Worm (Caenorhabditis elegans): ENCODE data around the gene W10D9.3.

W10D9.3 gene

DNA sequence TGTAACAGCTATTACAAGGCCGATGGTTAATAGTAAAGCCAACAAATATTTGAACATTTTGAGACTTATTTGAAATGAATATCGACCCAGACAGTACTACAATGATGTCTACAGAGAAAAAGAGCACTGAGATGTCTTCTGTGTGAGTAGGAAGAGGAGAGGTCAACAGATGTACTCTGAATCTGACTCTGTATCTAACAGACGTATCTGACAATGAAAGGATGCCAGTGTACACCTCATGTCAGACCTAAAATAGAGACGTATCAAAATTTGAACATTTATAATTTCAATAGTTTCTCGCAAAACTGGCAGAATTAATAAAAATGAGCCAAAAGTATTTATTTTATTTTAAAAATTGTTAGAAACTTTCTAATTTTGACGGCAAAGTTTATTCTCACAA lies 37.6 kb downstream of the W10D9.3 start, which contains the start of gene C24H12.8:
TSS of gene C24H12.8 (minus strand) at position 101 of the 400 bp plus-strand sequence.
- TF ChIP-seq syd-9 (tag; optimal IDR thresholded peaks at IDR 0.05) (no peak), unc-86 (tag; optimal IDR thresholded peaks at IDR 0.05) (no peak), tbx-2 (tag; optimal IDR thresholded peaks at IDR 0.05) (no peak), tbx-7 (tag; optimal IDR thresholded peaks at IDR 0.05) (no peak), zip-5 (tag; optimal IDR thresholded peaks at IDR 0.05) (no peak), hlh-6 (tag; optimal IDR thresholded peaks at IDR 0.05) (no peak), pha-4 (tag; optimal IDR thresholded peaks at IDR 0.05) (no peak), ceh-34 (tag; optimal IDR thresholded peaks at IDR 0.05) (no peak), fax-1 (tag; optimal IDR thresholded peaks at IDR 0.05) (no peak), K02D7.2 (tag; optimal IDR thresholded peaks at IDR 0.05) (no peak), sox-4 (tag; optimal IDR thresholded peaks at IDR 0.05) (no peak), K09A11.1 (tag; optimal IDR thresholded peaks at IDR 0.05; ENCODE audit: insufficient read depth) (no peak), nhr-11 (tag; optimal IDR thresholded peaks at IDR 0.05) (no peak), ceh-31 (tag; optimal IDR thresholded peaks at IDR 0.05) (no peak), npax-4 (tag; optimal IDR thresholded peaks at IDR 0.05) (no peak), ttx-3 (tag; optimal IDR thresholded peaks at IDR 0.05) (no peak), ceh-30 (tag; optimal IDR thresholded peaks at IDR 0.05) (no peak), sox-2 (GFP tag; IDR thresholded peaks at IDR 0.05) (no peak), C08G9.2 (tag; optimal IDR thresholded peaks at IDR 0.05) (no peak)

DNA sequence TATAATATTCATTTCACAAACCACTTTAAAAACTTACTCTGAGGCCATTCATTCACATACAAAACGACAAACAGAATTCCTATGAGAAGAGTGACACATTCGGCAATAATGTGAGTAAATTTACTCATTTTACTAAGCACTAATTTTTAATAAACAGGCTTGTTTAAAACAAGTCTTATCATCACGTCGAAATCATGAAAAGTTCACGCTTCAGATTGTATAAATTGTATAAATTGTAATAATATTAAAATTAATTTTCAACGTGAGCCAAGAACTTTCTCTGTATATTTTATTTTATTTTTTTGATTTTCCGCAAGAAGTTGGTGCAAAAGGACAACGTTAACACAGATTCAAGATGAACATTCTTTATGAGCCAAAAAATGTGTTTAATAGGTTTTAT lies 42.0 kb downstream of the W10D9.3 start, which contains the start of gene C24H12.6:
TSS of gene C24H12.6 (minus strand) at position 101 of the 400 bp plus-strand sequence.
- TF ChIP-seq ceh-6 (GFP tag; optimal IDR thresholded peaks at IDR 0.05) (no peak), pha-2 (tag; optimal IDR thresholded peaks at IDR 0.05) (no peak), ref-2 (tag; optimal IDR thresholded peaks at IDR 0.05) (no peak), ahr-1 (tag; optimal IDR thresholded peaks at IDR 0.05) (no peak), lin-11 (tag; optimal IDR thresholded peaks at IDR 0.05) (no peak), ttx-3 (tag; optimal IDR thresholded peaks at IDR 0.05) (no peak), pat-9 (tag; optimal IDR thresholded peaks at IDR 0.05) (no peak), ceh-31 (tag; optimal IDR thresholded peaks at IDR 0.05) (no peak), K02D7.2 (tag; optimal IDR thresholded peaks at IDR 0.05) (no peak), C08G9.2 (tag; optimal IDR thresholded peaks at IDR 0.05) (no peak), ceh-30 (tag; optimal IDR thresholded peaks at IDR 0.05) (no peak)

DNA sequence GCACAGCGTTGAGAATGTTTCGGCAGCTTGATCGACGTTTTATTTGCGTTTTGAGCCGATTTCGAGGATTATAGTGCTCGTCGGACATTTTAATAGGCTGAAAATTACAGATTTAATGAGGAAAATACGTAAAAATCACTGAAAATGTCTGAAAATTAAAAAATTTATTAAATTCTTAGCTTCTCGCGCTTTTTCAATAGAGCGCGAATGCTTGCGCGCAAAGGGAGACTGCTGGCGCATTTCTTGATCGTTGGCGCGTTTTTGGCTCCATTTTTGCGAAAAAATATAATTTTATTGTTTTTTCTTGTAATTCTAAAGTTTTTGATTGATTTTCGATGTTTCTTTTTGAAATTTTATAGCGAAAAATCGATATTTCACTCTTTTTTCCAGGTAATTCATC lies 49.9 kb downstream of the W10D9.3 start, which contains the start of the genes dnsn-1 and C24H12.4:
TSS of gene dnsn-1 (minus strand) at position 101 of the 400 bp plus-strand sequence.
TSS of gene C24H12.4 (plus strand) at position 391 of the 400 bp plus-strand sequence.
- TF ChIP-seq unc-55 (GFP tag; optimal IDR thresholded peaks at IDR 0.05) (peak; percentile 71), nfya-1 (tag; optimal IDR thresholded peaks at IDR 0.05) (peak; percentile 78), fkh-10 (GFP tag; optimal IDR thresholded peaks at IDR 0.05) (no peak), lim-6 (tag; optimal IDR thresholded peaks at IDR 0.05) (no peak), unc-86 (tag; optimal IDR thresholded peaks at IDR 0.05) (no peak), lin-11 (tag; optimal IDR thresholded peaks at IDR 0.05) (no peak), madf-2 (tag; optimal IDR thresholded peaks at IDR 0.05) (no peak), sox-4 (tag; optimal IDR thresholded peaks at IDR 0.05) (no peak), tbx-2 (tag; optimal IDR thresholded peaks at IDR 0.05) (peak; percentile 55), pax-1 (tag; optimal IDR thresholded peaks at IDR 0.05) (peak; percentile 66), pqm-1 (tag; optimal IDR thresholded peaks at IDR 0.05) (no peak), ztf-16 (tag; optimal IDR thresholded peaks at IDR 0.05) (peak; percentile 1), ceh-22 (tag; optimal IDR thresholded peaks at IDR 0.05) (no peak), pros-1 (tag; optimal IDR thresholded peaks at IDR 0.05) (peak; percentile 2), unc-42 (tag; optimal IDR thresholded peaks at IDR 0.05) (peak; percentile 59), eyg-1 (tag; optimal IDR thresholded peaks at IDR 0.05) (no peak), ceh-18 (tag; optimal IDR thresholded peaks at IDR 0.05) (peak; percentile 42), ceh-31 (tag; optimal IDR thresholded peaks at IDR 0.05) (peak; percentile 19), ceh-30 (tag; optimal IDR thresholded peaks at IDR 0.05) (peak; percentile 91), dve-1 (tag; optimal IDR thresholded peaks at IDR 0.05) (no peak), hlh-30 (tag; optimal IDR thresholded peaks at IDR 0.05; ENCODE audit: insufficient read depth) (peak; percentile 16), K02D7.2 (tag; optimal IDR thresholded peaks at IDR 0.05) (no peak), ceh-9 (tag; optimal IDR thresholded peaks at IDR 0.05) (no peak), elt-2 (tag; optimal IDR thresholded peaks at IDR 0.05) (peak; percentile 35)
